Worm (Caenorhabditis elegans) whole organism, L4 larva: ENCODE data around the gene T01H3.3.

Experiments
- F10B5.3 ChIP-seq: sonication (generic microtip); optimal IDR thresholded peaks from 2 replicates; lab custom pipeline; 2016; ENCODE audit warnings: mild to moderate bottlenecking, missing genetic modification characterization, missing compliant biosample characterization
- F44E2.7 ChIP-seq: fragments of 200-800 bp; sonication (Bioruptor generic); IDR thresholded peaks from 2 replicates; pipeline ENCODE4 v2.1.2; 2022; ENCODE audit warnings: missing genetic modification characterization, missing compliant biosample characterization
- F49E8.2 ChIP-seq: sonication (generic microtip); optimal IDR thresholded peaks from 2 replicates; lab custom pipeline; 2016; ENCODE audit warnings: missing compliant biosample characterization, mild to moderate bottlenecking, missing genetic modification characterization, borderline replicate concordance
- R02D3.7 ChIP-seq: fragments of 150-350 bp; sonication (generic microtip); optimal IDR thresholded peaks from 3 replicates; lab custom pipeline; 2014; ENCODE audit warnings: missing biosample characterization, missing genetic modification characterization
- T20F7.1 ChIP-seq: fragments of 200-800 bp; sonication (Bioruptor generic); optimal IDR thresholded peaks from 2 replicates; lab custom pipeline; 2018; ENCODE audit warnings: mild to moderate bottlenecking, missing genetic modification characterization, missing compliant biosample characterization
- Y105C5A.15 ChIP-seq: fragments of 200-800 bp; sonication (Bioruptor generic); IDR thresholded peaks from 2 replicates; pipeline ENCODE4 v1.3.6; 2022; ENCODE audit warnings: missing genetic modification characterization, missing compliant biosample characterization
- ZK546.5 ChIP-seq, 2 experiments: sonication (generic microtip); optimal IDR thresholded peaks; 2 replicates each; lab custom pipeline; 2017; ENCODE audit warnings: missing biosample characterization in 2 of 2, missing genetic modification characterization in 2 of 2
- aha-1 ChIP-seq: fragments of 150-350 bp; peaks from one replicate; lab custom pipeline; 2014; ENCODE audit warnings: missing biosample characterization, missing genetic modification characterization
- arid-1 ChIP-seq: fragments of 200-800 bp; sonication (Bioruptor generic); conservative IDR thresholded peaks from 2 replicates; pipeline ENCODE4 v1.3.6; 2022; ENCODE audit warnings: missing genetic modification reagents, missing genetic modification characterization, missing compliant biosample characterization
- ceh-28 ChIP-seq: fragments of 150-350 bp; optimal IDR thresholded peaks from 2 replicates; lab custom pipeline; 2014; ENCODE audit warnings: missing biosample characterization, missing genetic modification reagents, missing genetic modification characterization
- daf-16 ChIP-seq, 3 experiments: sonication (generic microtip); optimal IDR thresholded peaks; 2 replicates each; lab custom pipeline; 2016 to 2017; ENCODE audit warnings: missing genetic modification characterization in 3 of 3, missing genetic modification reagents in 3 of 3, mild to moderate bottlenecking in 2 of 3, missing compliant biosample characterization in 2 of 3, missing biosample characterization in 1 of 3, moderate library complexity in 1 of 3
- daf-19 ChIP-seq: fragments of 200-800 bp; sonication (Bioruptor generic); conservative IDR thresholded peaks from 2 replicates; pipeline ENCODE4 v1.3.6; 2022; ENCODE audit warnings: missing genetic modification characterization, missing compliant biosample characterization
- duxl-1 ChIP-seq: sonication (generic microtip); optimal IDR thresholded peaks from 2 replicates; lab custom pipeline; 2016; ENCODE audit warnings: mild to moderate bottlenecking, missing genetic modification characterization, moderate library complexity, missing compliant biosample characterization; ENCODE audit not compliant: poor library complexity
- dve-1 ChIP-seq: sonication (generic microtip); optimal IDR thresholded peaks from 2 replicates; lab custom pipeline; 2017; ENCODE audit warnings: antibody characterized with exemption, mild to moderate bottlenecking, missing genetic modification characterization, missing compliant biosample characterization; ENCODE audit not compliant: insufficient read depth
- egl-27 ChIP-seq: sonication (generic microtip); optimal IDR thresholded peaks from 3 replicates; lab custom pipeline; 2017; ENCODE audit warnings: missing biosample characterization, missing genetic modification reagents, missing genetic modification characterization
- fkh-10 ChIP-seq: fragments of 150-350 bp; optimal IDR thresholded peaks from 2 replicates; lab custom pipeline; 2014; ENCODE audit warnings: missing biosample characterization, missing genetic modification reagents, missing genetic modification characterization
- jun-1 ChIP-seq: fragments of 150-350 bp; optimal IDR thresholded peaks from 2 replicates; lab custom pipeline; 2014; ENCODE audit warnings: missing biosample characterization, missing genetic modification reagents, missing genetic modification characterization
- lin-15B ChIP-seq: fragments of 150-350 bp; sonication (generic microtip); optimal IDR thresholded peaks from 3 replicates; lab custom pipeline; 2014; ENCODE audit warnings: missing biosample characterization, missing genetic modification characterization
- lin-38 ChIP-seq: fragments of 200-800 bp; sonication (Bioruptor generic); IDR thresholded peaks from 2 replicates; pipeline ENCODE4 v1.3.6; 2022; ENCODE audit warnings: missing genetic modification reagents, missing genetic modification characterization, missing compliant biosample characterization
- lsy-2 ChIP-seq, 2 experiments: fragments of 150-350 bp in 1 of 2; sonication (generic microtip) in 1 of 2; optimal IDR thresholded peaks; 2 replicates each; lab custom pipeline; 2014 to 2017; ENCODE audit warnings: missing biosample characterization in 2 of 2, missing genetic modification characterization in 2 of 2
- madf-5 ChIP-seq, 2 experiments: fragments of 200-800 bp; sonication (Bioruptor generic); IDR thresholded peaks; 2 replicates each; pipeline ENCODE4 v1.3.6; 2022; ENCODE audit warnings: missing compliant biosample characterization in 2 of 2, missing genetic modification characterization in 2 of 2
- mdl-1 ChIP-seq, 2 experiments: fragments of 150-350 bp in 1 of 2; sonication (generic microtip) in 1 of 2; optimal IDR thresholded peaks; 2 replicates each; lab custom pipeline; 2014 to 2017; ENCODE audit warnings: missing biosample characterization in 2 of 2, missing genetic modification characterization in 2 of 2
- mdt-29 ChIP-seq: fragments of 200-800 bp; sonication (Bioruptor generic); IDR thresholded peaks from 2 replicates; pipeline ENCODE4 v1.3.6; 2022; ENCODE audit warnings: missing genetic modification reagents, missing genetic modification characterization, missing compliant biosample characterization
- mep-1 ChIP-seq: fragments of 150-350 bp; sonication (generic microtip); optimal IDR thresholded peaks from 3 replicates; lab custom pipeline; 2014; ENCODE audit warnings: missing biosample characterization, missing genetic modification characterization
- mes-2 ChIP-seq: sonication (generic microtip); optimal IDR thresholded peaks from 2 replicates; lab custom pipeline; 2016; ENCODE audit warnings: missing genotype, mild to moderate bottlenecking, missing genetic modification characterization, missing compliant biosample characterization; ENCODE audit not compliant: poor library complexity, severe bottlenecking
- mxl-2 ChIP-seq: fragments of 200-800 bp; sonication (Bioruptor generic); conservative IDR thresholded peaks from 2 replicates; pipeline ENCODE4 v1.3.6; 2022; ENCODE audit warnings: missing genetic modification reagents, missing genetic modification characterization, missing compliant biosample characterization
- mxl-3 ChIP-seq: fragments of 200-800 bp; sonication (Bioruptor generic); optimal IDR thresholded peaks from 2 replicates; lab custom pipeline; 2018; ENCODE audit warnings: mild to moderate bottlenecking, missing genetic modification characterization, missing compliant biosample characterization
- nhr-6 ChIP-seq: fragments of 150-350 bp; optimal IDR thresholded peaks from 2 replicates; lab custom pipeline; 2014; ENCODE audit warnings: missing biosample characterization, missing genetic modification characterization
- php-3 ChIP-seq: fragments of 200-800 bp; sonication (Bioruptor generic); IDR thresholded peaks from 2 replicates; pipeline ENCODE4 v1.3.6; 2022; ENCODE audit warnings: missing genetic modification reagents, missing genetic modification characterization, missing compliant biosample characterization
- rbr-2 ChIP-seq: sonication (generic microtip); optimal IDR thresholded peaks from 2 replicates; lab custom pipeline; 2016; ENCODE audit warnings: missing genotype, missing genetic modification characterization, missing compliant biosample characterization
- set-16 ChIP-seq: fragments of 200-800 bp; sonication (Bioruptor generic); IDR thresholded peaks from 2 replicates; pipeline ENCODE4 v1.3.6; 2022; ENCODE audit warnings: missing genetic modification reagents, missing genetic modification characterization, missing compliant biosample characterization
- snpc-4 ChIP-seq: fragments of 150-350 bp; optimal IDR thresholded peaks from 2 replicates; lab custom pipeline; 2014; ENCODE audit warnings: missing biosample characterization, missing genetic modification characterization
- tra-1 ChIP-seq: fragments of 200-800 bp; sonication (Bioruptor generic); IDR thresholded peaks from 2 replicates; pipeline ENCODE4 v1.3.6; 2022; ENCODE audit warnings: missing genetic modification reagents, missing genetic modification characterization, missing compliant biosample characterization
- unc-130 ChIP-seq: sonication (generic microtip); optimal IDR thresholded peaks from 2 replicates; lab custom pipeline; 2016; ENCODE audit warnings: missing genetic modification reagents, missing genetic modification characterization, missing compliant biosample characterization
- unc-39 ChIP-seq: sonication (generic microtip); optimal IDR thresholded peaks from 2 replicates; lab custom pipeline; 2017; ENCODE audit warnings: missing biosample characterization, missing genetic modification characterization
- unc-62 ChIP-seq, 3 experiments: fragments of 150-350 bp in 1 of 3; sonication (generic microtip); optimal IDR thresholded peaks in 2 of 3; peaks in 1 of 3; 1 replicate in 1 of 3; 2 replicates in 2 of 3; lab custom pipeline; 2014 to 2017; ENCODE audit warnings: missing biosample characterization in 3 of 3, missing genetic modification characterization in 3 of 3, missing genetic modification reagents in 3 of 3, missing genotype in 1 of 3
- vab-7 ChIP-seq: fragments of 200-800 bp; sonication (Bioruptor generic); IDR thresholded peaks from 2 replicates; pipeline ENCODE4 v1.3.6; 2022; ENCODE audit warnings: missing genetic modification reagents, missing genetic modification characterization, missing compliant biosample characterization

Gene T01H3.3

ce11 chrII:7870632-7871031 lies 3.1 kb downstream of the T01H3.3 start (continued):
- no peak for TF ChIP-seq fkh-10 (GFP tag; lab: Kevin White, UChicago)
- TF ChIP-seq lin-15B (tag; lab: Kevin White, UChicago): no peak
- TF ChIP-seq dve-1: peak; percentile 6
- TF ChIP-seq egl-27 (tag; lab: Kevin White, UChicago): no peak
- no peak for TF ChIP-seq mdt-29 (GFP tag; lab: Robert Waterston, UW)
- peak; percentile 54 for TF ChIP-seq mes-2
- peak; percentile 25 for TF ChIP-seq rbr-2
- TF ChIP-seq madf-5 (GFP tag; IDR thresholded peaks at IDR 0.05; lab: Robert Waterston, UW): no peak
- no peak for TF ChIP-seq F49E8.2 (tag; lab: Kevin White, UChicago)
- 0 out of 2 replicates have a peak, but pooled peaks have one; percentile 40 for TF ChIP-seq lin-38
- TF ChIP-seq F44E2.7: no peak
- TF ChIP-seq, all 104 proteins: peak for 20

- TF ChIP-seq aha-1 (tag; lab: Kevin White, UChicago) (peak; percentile 64), unc-39 (tag; lab: Kevin White, UChicago) (no peak)
These were observed 3.6 kb downstream of the T01H3.3 start, which contains the start of gene ztf-17 for ce11 chrII:7870062-7870461. Gene ztf-17, minus strand, starts transcription at chrII:7870162.

ce11 chrII:7866081-7866480 lies 7.6 kb downstream of the T01H3.3 start:
- no peak for TF ChIP-seq php-3 (GFP tag; lab: Robert Waterston, UW)
- TF ChIP-seq jun-1 (tag; lab: Kevin White, UChicago): no peak
- TF ChIP-seq madf-5 (GFP tag; IDR thresholded peaks at IDR 0.05; lab: Robert Waterston, UW): no peak
- TF ChIP-seq T20F7.1 (GFP tag; lab: Kevin White, UChicago): peak; percentile 20
- peak; percentile 46 for TF ChIP-seq lin-38
- peak in 1 of 2 experiments; percentile 8 for TF ChIP-seq lsy-2 (tag; optimal IDR thresholded peaks at IDR 0.05; lab: Kevin White, UChicago)
- peak; percentile 12 for TF ChIP-seq mep-1 (tag; lab: Kevin White, UChicago)
- no peak for TF ChIP-seq daf-19
- TF ChIP-seq tra-1: no peak
- TF ChIP-seq set-16: no peak
- TF ChIP-seq unc-130: peak; percentile 40
- no peak for TF ChIP-seq mxl-3
- TF ChIP-seq F10B5.3 (tag; lab: Kevin White, UChicago): peak; percentile 9
- no peak for TF ChIP-seq R02D3.7 (tag; lab: Kevin White, UChicago)
- TF ChIP-seq mdl-1 (tag; optimal IDR thresholded peaks at IDR 0.05; lab: Kevin White, UChicago): no peak
- peak; percentile 0 for TF ChIP-seq duxl-1 (tag; lab: Kevin White, UChicago)
- peak; percentile 28; the same call in 1 of the 2 replicates for TF ChIP-seq Y105C5A.15 (GFP tag; lab: Robert Waterston, UW)
- TF ChIP-seq daf-16 (GFP tag; optimal IDR thresholded peaks at IDR 0.05; lab: Kevin White, UChicago): peak in 1 of 2 experiments; percentile 33
- no peak for TF ChIP-seq daf-16 (tag; optimal IDR thresholded peaks at IDR 0.05; lab: Kevin White, UChicago)
- TF ChIP-seq mxl-2 (GFP tag; lab: Robert Waterston, UW): no peak
- TF ChIP-seq ceh-28: no peak
- no peak for TF ChIP-seq ZK546.5 (tag; optimal IDR thresholded peaks at IDR 0.05; lab: Kevin White, UChicago)
- 0 out of 2 replicates have a peak, but pooled peaks have one; percentile 11 for TF ChIP-seq arid-1
- TF ChIP-seq snpc-4 (tag; lab: Kevin White, UChicago): no peak
- TF ChIP-seq vab-7 (GFP tag; lab: Robert Waterston, UW): no peak

ce11 chrII:7864892-7865291 lies 8.8 kb downstream of the T01H3.3 start:
- no peak for TF ChIP-seq nhr-6 (tag; lab: Kevin White, UChicago)
- TF ChIP-seq unc-62 (GFP tag; optimal IDR thresholded peaks at IDR 0.05 in 1 of 2; lab: Kevin White, UChicago): peak in 1 of 2 experiments; percentile 50
- no peak for TF ChIP-seq unc-62 (tag; optimal IDR thresholded peaks at IDR 0.05; lab: Kevin White, UChicago)
- TF ChIP-seq aha-1 (tag; lab: Kevin White, UChicago): peak; percentile 66
- TF ChIP-seq lin-15B (tag; lab: Kevin White, UChicago): no peak
- TF ChIP-seq, all 104 proteins: peak for 2
